Fruit fly (Drosophila melanogaster) whole organism, embryonic: ENCODE measurements around the gene CG3306.

Source experiments
- CG12104 ChIP-seq: fragments of 200-800 bp; sonication (Bioruptor generic); optimal IDR thresholded peaks from 3 replicates; lab custom pipeline; 2016; ENCODE audit warnings: missing biosample characterization, missing genetic modification characterization
- CG32767 ChIP-seq: fragments of 200-800 bp; sonication (Bioruptor generic); IDR thresholded peaks from 2 replicates; pipeline ENCODE4 v1.3.6; 2022; ENCODE audit warnings: missing biosample characterization, missing genetic modification characterization
- CG34376 ChIP-seq: fragments of 200-800 bp; sonication (Bioruptor generic); optimal IDR thresholded peaks from 2 replicates; lab custom pipeline; 2018; ENCODE audit warnings: missing biosample characterization, mild to moderate bottlenecking, missing genetic modification characterization
- CG7987 ChIP-seq: fragments of 200-800 bp; sonication (Bioruptor generic); optimal IDR thresholded peaks from 2 replicates; lab custom pipeline; 2018; ENCODE audit warnings: missing biosample characterization, mild to moderate bottlenecking, missing genetic modification characterization, moderate library complexity
- CG8388 ChIP-seq: fragments of 200-800 bp; sonication (Bioruptor generic); optimal IDR thresholded peaks from 2 replicates; lab custom pipeline; 2019; ENCODE audit warnings: missing biosample characterization, mild to moderate bottlenecking, missing genetic modification characterization, moderate library complexity
- ttk ChIP-seq: fragments of 200-800 bp; sonication (Bioruptor generic); IDR thresholded peaks from 2 replicates; pipeline ENCODE4 v2.1.2; 2022; ENCODE audit warnings: missing biosample characterization, missing genetic modification characterization

dm6 chr3L:9555004-9555403, 46.3 kb upstream of the CG3306 start:
- TF ChIP-seq CG32767 (GFP tag; lab: Robert Waterston, UW) (no peak), CG34376 (GFP tag; lab: Kevin White, UChicago) (no peak), CG8388 (no peak), CG7987 (GFP tag; lab: Kevin White, UChicago) (no peak), ttk (no peak), CG12104 (GFP tag; lab: Kevin White, UChicago) (no peak)
